Fruit fly (Drosophila melanogaster) whole organism, prepupa: Measurements from ENCODE around the gene CG4238.

Experiments
- Blimp-1 ChIP-seq: fragments of 200-800 bp; sonication (Bioruptor generic); optimal IDR thresholded peaks from 3 replicates; lab custom pipeline; 2017; ENCODE audit warnings: missing biosample characterization, missing genetic modification characterization, mild to moderate bottlenecking, moderate library complexity, missing genetic modification reagents
- CG10631 ChIP-seq: fragments of 200-800 bp; sonication (Bioruptor generic); optimal IDR thresholded peaks from 2 replicates; lab custom pipeline; 2016; ENCODE audit warnings: missing biosample characterization, missing genetic modification characterization
- CG11294 ChIP-seq: fragments of 200-800 bp; sonication (Bioruptor generic); IDR thresholded peaks from 2 replicates; pipeline ENCODE4 v1.3.6; 2022; ENCODE audit warnings: missing biosample characterization, missing genetic modification characterization
- CG11762 ChIP-seq: fragments of 200-800 bp; sonication (Bioruptor generic); optimal IDR thresholded peaks from 3 replicates; lab custom pipeline; 2016; ENCODE audit warnings: missing biosample characterization, missing genetic modification characterization; ENCODE audit not compliant: insufficient read depth
- CG11902 ChIP-seq: fragments of 200-800 bp; sonication (Bioruptor generic); optimal IDR thresholded peaks from 3 replicates; lab custom pipeline; 2016; ENCODE audit warnings: missing biosample characterization, missing genetic modification characterization
- CG1621 ChIP-seq: fragments of 200-800 bp; sonication (Bioruptor generic); optimal IDR thresholded peaks from 3 replicates; lab custom pipeline; 2018; ENCODE audit warnings: missing biosample characterization, mild to moderate bottlenecking, missing genetic modification characterization
- CG16779 ChIP-seq: fragments of 200-800 bp; sonication (Bioruptor generic); optimal IDR thresholded peaks from 3 replicates; lab custom pipeline; 2017; ENCODE audit warnings: missing biosample characterization, mild to moderate bottlenecking, missing genetic modification characterization
- CG31627 ChIP-seq: fragments of 200-800 bp; sonication (Bioruptor generic); optimal IDR thresholded peaks from 3 replicates; lab custom pipeline; 2016; ENCODE audit warnings: missing biosample characterization, missing genetic modification characterization
- CG32006 ChIP-seq: fragments of 200-800 bp; sonication (Bioruptor generic); optimal IDR thresholded peaks from 3 replicates; lab custom pipeline; 2017; ENCODE audit warnings: missing biosample characterization, mild to moderate bottlenecking, missing genetic modification characterization
- CG34406 ChIP-seq: fragments of 200-800 bp; sonication (Bioruptor generic); optimal IDR thresholded peaks from 3 replicates; lab custom pipeline; 2016; ENCODE audit warnings: missing biosample characterization, missing genetic modification characterization
- CG3919 ChIP-seq: fragments of 200-800 bp; sonication (Bioruptor generic); optimal IDR thresholded peaks from 3 replicates; lab custom pipeline; 2016; ENCODE audit warnings: missing biosample characterization, missing genetic modification characterization
- CG6163 ChIP-seq: fragments of 200-800 bp; sonication (Bioruptor generic); IDR thresholded peaks from 3 replicates; pipeline ENCODE4 v1.3.6; 2022; ENCODE audit warnings: missing biosample characterization, missing genetic modification characterization
- CG6276 ChIP-seq: fragments of 200-800 bp; sonication (Bioruptor generic); optimal IDR thresholded peaks from 2 replicates; lab custom pipeline; 2017; ENCODE audit warnings: missing biosample characterization, mild to moderate bottlenecking, missing genetic modification characterization
- CG6792 ChIP-seq: fragments of 200-800 bp; sonication (Bioruptor generic); optimal IDR thresholded peaks from 3 replicates; lab custom pipeline; 2016; ENCODE audit warnings: missing biosample characterization, missing genetic modification characterization
- CG6808 ChIP-seq: fragments of 200-800 bp; sonication (Bioruptor generic); optimal IDR thresholded peaks from 3 replicates; lab custom pipeline; 2017; ENCODE audit warnings: missing biosample characterization, missing genetic modification characterization, mild to moderate bottlenecking, moderate library complexity, missing genetic modification reagents
- CG6854 ChIP-seq: fragments of 200-800 bp; sonication (Bioruptor generic); optimal IDR thresholded peaks from 2 replicates; lab custom pipeline; 2017; ENCODE audit warnings: missing biosample characterization, mild to moderate bottlenecking, missing genetic modification characterization
- CG7368 ChIP-seq: fragments of 200-800 bp; sonication (Bioruptor generic); optimal IDR thresholded peaks from 3 replicates; lab custom pipeline; 2016; ENCODE audit warnings: missing biosample characterization, missing genetic modification characterization
- CG8319 ChIP-seq: fragments of 200-800 bp; sonication (Bioruptor generic); optimal IDR thresholded peaks from 3 replicates; lab custom pipeline; 2016; ENCODE audit warnings: missing biosample characterization, missing genetic modification characterization
- CG8632 ChIP-seq: fragments of 200-800 bp; sonication (Bioruptor generic); optimal IDR thresholded peaks from 3 replicates; lab custom pipeline; 2016; ENCODE audit warnings: missing biosample characterization, missing genetic modification characterization
- CG9139 ChIP-seq: fragments of 200-800 bp; sonication (Bioruptor generic); optimal IDR thresholded peaks from 3 replicates; lab custom pipeline; 2017; ENCODE audit warnings: missing biosample characterization, mild to moderate bottlenecking, missing genetic modification characterization
- Eip75B ChIP-seq: fragments of 200-800 bp; sonication (Bioruptor generic); optimal IDR thresholded peaks from 3 replicates; lab custom pipeline; 2016; ENCODE audit warnings: missing biosample characterization, missing genetic modification characterization
- Eip78C ChIP-seq: fragments of 200-800 bp; sonication (Bioruptor generic); peaks from one replicate; lab custom pipeline; 2016; ENCODE audit warnings: missing biosample characterization, missing genetic modification characterization
- Eip93F ChIP-seq: fragments of 200-800 bp; sonication (Bioruptor generic); optimal IDR thresholded peaks from 2 replicates; lab custom pipeline; 2016; ENCODE audit warnings: missing biosample characterization, mild to moderate bottlenecking, missing genetic modification characterization
- Ets96B ChIP-seq: fragments of 200-800 bp; optimal IDR thresholded peaks from 2 replicates; lab custom pipeline; 2019; ENCODE audit warnings: missing biosample characterization, mild to moderate bottlenecking, missing genetic modification characterization, moderate library complexity
- Gug ChIP-seq: fragments of 200-800 bp; sonication (Bioruptor generic); IDR thresholded peaks from 2 replicates; pipeline ENCODE4 v1.3.6; 2022; ENCODE audit warnings: missing biosample characterization, missing genetic modification characterization
- Hr38 ChIP-seq: sonication (Bioruptor generic); optimal IDR thresholded peaks from 2 replicates; lab custom pipeline; 2016; ENCODE audit warnings: missing biosample characterization, missing genetic modification characterization
- Hr39 ChIP-seq: fragments of 200-800 bp; sonication (Bioruptor generic); optimal IDR thresholded peaks from 2 replicates; lab custom pipeline; 2016; ENCODE audit warnings: missing biosample characterization, missing genetic modification characterization
- Lpt ChIP-seq: fragments of 200-800 bp; sonication (Bioruptor generic); optimal IDR thresholded peaks from 3 replicates; lab custom pipeline; 2016; ENCODE audit warnings: missing biosample characterization, missing genetic modification characterization
- Met ChIP-seq: fragments of 200-800 bp; sonication (Bioruptor generic); optimal IDR thresholded peaks from 3 replicates; lab custom pipeline; 2016; ENCODE audit warnings: missing biosample characterization, missing genetic modification characterization
- Smox ChIP-seq: fragments of 200-800 bp; sonication (Bioruptor generic); optimal IDR thresholded peaks from 3 replicates; lab custom pipeline; 2016; ENCODE audit warnings: missing biosample characterization, missing genetic modification characterization
- Sox102F ChIP-seq: fragments of 200-800 bp; sonication (Bioruptor generic); optimal IDR thresholded peaks from 2 replicates; lab custom pipeline; 2016; ENCODE audit warnings: missing biosample characterization, mild to moderate bottlenecking, missing genetic modification characterization
- Sox14 ChIP-seq: fragments of 200-800 bp; sonication (Bioruptor generic); optimal IDR thresholded peaks from 3 replicates; lab custom pipeline; 2016; ENCODE audit warnings: missing biosample characterization, missing genetic modification characterization
- Sox15 ChIP-seq: fragments of 200-800 bp; sonication (Bioruptor generic); optimal IDR thresholded peaks from 3 replicates; lab custom pipeline; 2016; ENCODE audit warnings: missing biosample characterization, missing genetic modification characterization
- achi ChIP-seq: fragments of 200-800 bp; sonication (Bioruptor generic); optimal IDR thresholded peaks from 3 replicates; lab custom pipeline; 2016; ENCODE audit warnings: missing biosample characterization, missing genetic modification characterization
- acj6 ChIP-seq: fragments of 200-800 bp; sonication (Bioruptor generic); optimal IDR thresholded peaks from 3 replicates; lab custom pipeline; 2016; ENCODE audit warnings: missing biosample characterization, missing genetic modification characterization
- cyc ChIP-seq: fragments of 200-800 bp; sonication (Bioruptor generic); optimal IDR thresholded peaks from 3 replicates; lab custom pipeline; 2016; ENCODE audit warnings: missing biosample characterization, missing genetic modification characterization
- dac ChIP-seq: fragments of 200-800 bp; sonication (Bioruptor generic); optimal IDR thresholded peaks from 2 replicates; lab custom pipeline; 2017; ENCODE audit warnings: missing biosample characterization, mild to moderate bottlenecking, missing genetic modification characterization
- dsx ChIP-seq: fragments of 200-800 bp; optimal IDR thresholded peaks from 3 replicates; lab custom pipeline; 2019; ENCODE audit warnings: missing biosample characterization, mild to moderate bottlenecking, missing genetic modification characterization, moderate library complexity; ENCODE audit not compliant: poor library complexity, severe bottlenecking
- eg ChIP-seq: fragments of 200-800 bp; sonication (Bioruptor generic); IDR thresholded peaks from 3 replicates; pipeline ENCODE4 v1.3.6; 2022; ENCODE audit warnings: missing biosample characterization, missing genetic modification characterization
- esn ChIP-seq: fragments of 200-800 bp; sonication (Bioruptor generic); optimal IDR thresholded peaks from 2 replicates; lab custom pipeline; 2016; ENCODE audit warnings: missing biosample characterization, mild to moderate bottlenecking, missing genetic modification characterization, moderate library complexity
- fd59A ChIP-seq: fragments of 200-800 bp; sonication (Bioruptor generic); optimal IDR thresholded peaks from 2 replicates; lab custom pipeline; 2017; ENCODE audit warnings: missing biosample characterization, mild to moderate bottlenecking, missing genetic modification characterization, missing genetic modification reagents
- fd85E ChIP-seq: fragments of 200-800 bp; sonication (Bioruptor generic); optimal IDR thresholded peaks from 3 replicates; lab custom pipeline; 2016; ENCODE audit warnings: missing biosample characterization, missing genetic modification characterization
- fkh ChIP-seq: fragments of 200-800 bp; sonication (Bioruptor generic); optimal IDR thresholded peaks from 3 replicates; lab custom pipeline; 2017; ENCODE audit warnings: missing biosample characterization, mild to moderate bottlenecking, missing genetic modification characterization, moderate library complexity
- lz ChIP-seq: fragments of 200-800 bp; sonication (Bioruptor generic); optimal IDR thresholded peaks from 3 replicates; lab custom pipeline; 2016; ENCODE audit warnings: missing biosample characterization, missing genetic modification characterization
- net ChIP-seq: fragments of 200-800 bp; sonication (Bioruptor generic); optimal IDR thresholded peaks from 3 replicates; lab custom pipeline; 2016; ENCODE audit warnings: missing biosample characterization, missing genetic modification characterization
- pdm3 ChIP-seq: fragments of 200-800 bp; sonication (Bioruptor generic); optimal IDR thresholded peaks from 3 replicates; lab custom pipeline; 2016; ENCODE audit warnings: missing biosample characterization, missing genetic modification characterization
- salr ChIP-seq, 2 experiments: fragments of 200-800 bp; sonication (Bioruptor generic); optimal IDR thresholded peaks; 3 replicates each; lab custom pipeline; 2016 to 2018; ENCODE audit warnings: missing biosample characterization in 2 of 2, missing genetic modification characterization in 2 of 2, mild to moderate bottlenecking in 1 of 2
- spab ChIP-seq: fragments of 200-800 bp; sonication (Bioruptor generic); optimal IDR thresholded peaks from 2 replicates; lab custom pipeline; 2017; ENCODE audit warnings: missing biosample characterization, mild to moderate bottlenecking, missing genetic modification characterization, missing genetic modification reagents
- ss ChIP-seq, 2 experiments: fragments of 200-800 bp; sonication (Bioruptor generic); optimal IDR thresholded peaks; 2 replicates in 1 of 2; 3 replicates in 1 of 2; lab custom pipeline; 2017 to 2018; ENCODE audit warnings: mild to moderate bottlenecking in 2 of 2, missing biosample characterization in 2 of 2, missing genetic modification characterization in 2 of 2, moderate library complexity in 1 of 2
- svp ChIP-seq: fragments of 200-800 bp; sonication (Bioruptor generic); peaks from one replicate; lab custom pipeline; 2016; ENCODE audit warnings: missing biosample characterization, missing genetic modification characterization
- topi ChIP-seq: fragments of 200-800 bp; sonication (Bioruptor generic); optimal IDR thresholded peaks from 3 replicates; lab custom pipeline; 2016; ENCODE audit warnings: missing biosample characterization, missing genetic modification characterization
- vri ChIP-seq: fragments of 200-800 bp; sonication (Bioruptor generic); optimal IDR thresholded peaks from 3 replicates; lab custom pipeline; 2016; ENCODE audit warnings: missing biosample characterization, mild to moderate bottlenecking, missing genetic modification characterization

CG4238 gene

dm6 chr2L:1980708-1981339, 28.8 kb upstream of the CG4238 start, which contains the start of the genes CG15356 and CG15362:
CG15356 (minus strand) TSS chr2L:1980755.
CG15362 (plus strand) TSS chr2L:1981176.
- no peak for TF ChIP-seq CG6163 (GFP tag; lab: Robert Waterston, UW)
- TF ChIP-seq CG6792 (GFP tag; lab: Kevin White, UChicago), result no peak
- TF ChIP-seq achi (GFP tag; lab: Kevin White, UChicago), result no peak
- TF ChIP-seq Lpt (GFP tag; lab: Kevin White, UChicago), result no peak
- peak; percentile 39 for TF ChIP-seq cyc (GFP tag; lab: Kevin White, UChicago)
- peak; percentile 66 for TF ChIP-seq Eip78C (GFP tag; lab: Kevin White, UChicago)
- TF ChIP-seq CG34406 (GFP tag; lab: Kevin White, UChicago), result no peak
- no peak for TF ChIP-seq CG11902 (GFP tag; lab: Kevin White, UChicago)
- TF ChIP-seq CG8319 (GFP tag; lab: Kevin White, UChicago), result no peak
- no peak for TF ChIP-seq CG11294 (GFP tag; lab: Robert Waterston, UW)
- no peak for TF ChIP-seq Ets96B (tag; lab: Kevin White, UChicago)
- TF ChIP-seq Gug (GFP tag; lab: Robert Waterston, UW), result no peak
- no peak for TF ChIP-seq salr (GFP tag; optimal IDR thresholded peaks at IDR 0.05; lab: Kevin White, UChicago)
- no peak for TF ChIP-seq CG11762 (GFP tag; lab: Kevin White, UChicago)
- TF ChIP-seq Sox14 (GFP tag; lab: Kevin White, UChicago), result no peak
- TF ChIP-seq CG10631 (GFP tag; lab: Kevin White, UChicago), result no peak
- TF ChIP-seq CG3919 (GFP tag; lab: Kevin White, UChicago), result no peak
- TF ChIP-seq Smox (GFP tag; lab: Kevin White, UChicago), result no peak
- TF ChIP-seq Met, result no peak
- no peak for TF ChIP-seq CG6276 (GFP tag; lab: Kevin White, UChicago)
- TF ChIP-seq Hr38, result no peak
- peak; percentile 92 for TF ChIP-seq dsx
- no peak for TF ChIP-seq svp
- no peak for TF ChIP-seq Sox102F
- TF ChIP-seq CG6854 (GFP tag; lab: Kevin White, UChicago), result no peak
- no peak for TF ChIP-seq fd59A (GFP tag; lab: Kevin White, UChicago)
- peak; percentile 57 for TF ChIP-seq Eip93F (GFP tag; lab: Kevin White, UChicago)
- TF ChIP-seq CG7368, result no peak
- TF ChIP-seq spab, result no peak
- no peak for TF ChIP-seq CG8632 (GFP tag; lab: Kevin White, UChicago)
- 0 out of 3 replicates have a peak, but pooled peaks have one; percentile 17 for TF ChIP-seq eg
- TF ChIP-seq Hr39 (GFP tag; lab: Kevin White, UChicago), result peak; percentile 37
- peak; percentile 29 for TF ChIP-seq lz (GFP tag; lab: Kevin White, UChicago)
- no peak for TF ChIP-seq ss (GFP tag; optimal IDR thresholded peaks at IDR 0.05; lab: Kevin White, UChicago)
- TF ChIP-seq CG16779, result no peak
- TF ChIP-seq net (GFP tag; lab: Kevin White, UChicago), result no peak
- no peak for TF ChIP-seq fkh
- peak; percentile 29 for TF ChIP-seq CG31627 (GFP tag; lab: Kevin White, UChicago)
- peak; percentile 55 for TF ChIP-seq topi (GFP tag; lab: Kevin White, UChicago)
- peak; percentile 46 for TF ChIP-seq esn (GFP tag; lab: Kevin White, UChicago)
- no peak for TF ChIP-seq fd85E (GFP tag; lab: Kevin White, UChicago)
- no peak for TF ChIP-seq vri (GFP tag; lab: Kevin White, UChicago)
- no peak for TF ChIP-seq CG9139 (GFP tag; lab: Kevin White, UChicago)
- peak; percentile 18 for TF ChIP-seq CG32006 (GFP tag; lab: Kevin White, UChicago)
- no peak for TF ChIP-seq dac
- no peak for TF ChIP-seq CG1621
- no peak for TF ChIP-seq CG6808
- no peak for TF ChIP-seq Blimp-1 (GFP tag; lab: Kevin White, UChicago)
- no peak for TF ChIP-seq pdm3 (GFP tag; lab: Kevin White, UChicago)
- TF ChIP-seq Sox15 (GFP tag; lab: Kevin White, UChicago), result no peak
- no peak for TF ChIP-seq acj6 (GFP tag; lab: Kevin White, UChicago)
- no peak for TF ChIP-seq Eip75B (GFP tag; lab: Kevin White, UChicago)
